Fruit fly (Drosophila melanogaster) whole organism, embryonic: ENCODE results near the gene Pdxk.

ENCODE experiments used
- CG10462 ChIP-seq: fragments of 200-800 bp; sonication (Bioruptor generic); optimal IDR thresholded peaks from 2 replicates; lab custom pipeline; 2016; ENCODE audit warnings: missing biosample characterization, missing genetic modification characterization
- CG11247 ChIP-seq: fragments of 200-800 bp; sonication (Bioruptor generic); IDR thresholded peaks from 2 replicates; pipeline ENCODE4 v1.3.6; 2022; ENCODE audit warnings: missing biosample characterization, missing genetic modification characterization
- CG11723 ChIP-seq: fragments of 200-800 bp; sonication (Bioruptor generic); optimal IDR thresholded peaks from 2 replicates; lab custom pipeline; 2017; ENCODE audit warnings: missing biosample characterization, mild to moderate bottlenecking, missing genetic modification characterization
- CG12071 ChIP-seq: fragments of 200-800 bp; sonication (Bioruptor generic); optimal IDR thresholded peaks from 3 replicates; lab custom pipeline; 2018; ENCODE audit warnings: missing biosample characterization, mild to moderate bottlenecking, missing genetic modification characterization
- CG13123 ChIP-seq: fragments of 200-800 bp; sonication (Bioruptor generic); optimal IDR thresholded peaks from 2 replicates; lab custom pipeline; 2016; ENCODE audit warnings: missing biosample characterization, missing genetic modification characterization
- CG13624 ChIP-seq: fragments of 200-800 bp; sonication (Bioruptor generic); optimal IDR thresholded peaks from 2 replicates; lab custom pipeline; 2016; ENCODE audit warnings: missing biosample characterization, missing genetic modification characterization
- CG16813 ChIP-seq: fragments of 200-800 bp; sonication (Bioruptor generic); IDR thresholded peaks from 3 replicates; pipeline ENCODE4 v1.3.6; 2022; ENCODE audit warnings: missing biosample characterization, missing genetic modification characterization; ENCODE audit not compliant: partially characterized antibody
- CG17802 ChIP-seq: fragments of 200-800 bp; sonication (Bioruptor generic); optimal IDR thresholded peaks from 2 replicates; lab custom pipeline; 2018; ENCODE audit warnings: missing biosample characterization, mild to moderate bottlenecking, missing genetic modification characterization, moderate library complexity
- CG2889 ChIP-seq: fragments of 200-800 bp; sonication (Bioruptor generic); IDR thresholded peaks from 3 replicates; pipeline ENCODE4 v1.3.6; 2022; ENCODE audit warnings: missing biosample characterization, missing genetic modification characterization
- CG31441 ChIP-seq: fragments of 200-800 bp; sonication (Bioruptor generic); IDR thresholded peaks from 2 replicates; pipeline ENCODE4 v1.3.6; 2022; ENCODE audit warnings: missing biosample characterization, missing genetic modification characterization
- CG34224 ChIP-seq: fragments of 200-800 bp; sonication (Bioruptor generic); IDR thresholded peaks from 3 replicates; pipeline ENCODE4 v1.3.6; 2022; ENCODE audit warnings: missing biosample characterization, missing genetic modification characterization; ENCODE audit not compliant: partially characterized antibody
- CG3726 ChIP-seq: fragments of 200-800 bp; sonication (Bioruptor generic); IDR thresholded peaks from 3 replicates; pipeline ENCODE4, ENCODE4 v1.3.6; 2022; ENCODE audit warnings: missing biosample characterization, missing genetic modification characterization
- CG4328 ChIP-seq: fragments of 200-800 bp; sonication (Bioruptor generic); optimal IDR thresholded peaks from 3 replicates; lab custom pipeline; 2017; ENCODE audit warnings: missing biosample characterization, missing genetic modification reagents, missing genetic modification characterization
- CG4404 ChIP-seq: fragments of 200-800 bp; sonication (Bioruptor generic); IDR thresholded peaks from 2 replicates; pipeline ENCODE4 v1.3.6; 2022; ENCODE audit warnings: missing biosample characterization, missing genetic modification characterization
- CG6683 ChIP-seq: fragments of 200-800 bp; sonication (Bioruptor generic); optimal IDR thresholded peaks from 2 replicates; lab custom pipeline; 2017; ENCODE audit warnings: missing biosample characterization, mild to moderate bottlenecking, missing genetic modification characterization, missing genetic modification reagents
- CG8388 ChIP-seq: fragments of 200-800 bp; sonication (Bioruptor generic); optimal IDR thresholded peaks from 2 replicates; lab custom pipeline; 2019; ENCODE audit warnings: missing biosample characterization, mild to moderate bottlenecking, missing genetic modification characterization, moderate library complexity
- CG9609 ChIP-seq: fragments of 200-800 bp; sonication (Bioruptor generic); optimal IDR thresholded peaks from 3 replicates; lab custom pipeline; 2016; ENCODE audit warnings: missing biosample characterization, missing genetic modification characterization
- CG9817 ChIP-seq: fragments of 200-800 bp; sonication (Bioruptor generic); optimal IDR thresholded peaks from 2 replicates; lab custom pipeline; 2018; ENCODE audit warnings: missing biosample characterization, mild to moderate bottlenecking, missing genetic modification characterization, moderate library complexity
- Doc2 ChIP-seq: fragments of 200-800 bp; sonication (Bioruptor generic); IDR thresholded peaks from 2 replicates; pipeline ENCODE4 v1.3.6; 2022; ENCODE audit warnings: missing biosample characterization, missing genetic modification characterization
- Dref ChIP-seq: fragments of 200-800 bp; sonication (Bioruptor generic); IDR thresholded peaks from 2 replicates; pipeline ENCODE4 v1.3.6; 2022; ENCODE audit warnings: missing biosample characterization, missing genetic modification characterization
- Fer2 ChIP-seq: fragments of 200-800 bp; sonication (Bioruptor generic); optimal IDR thresholded peaks from 2 replicates; lab custom pipeline; 2018; ENCODE audit warnings: missing biosample characterization, mild to moderate bottlenecking, missing genetic modification characterization, moderate library complexity
- Fer3 ChIP-seq: fragments of 200-800 bp; sonication (Bioruptor generic); optimal IDR thresholded peaks from 2 replicates; lab custom pipeline; 2018; ENCODE audit warnings: missing biosample characterization, mild to moderate bottlenecking, missing genetic modification characterization, moderate library complexity
- Hr51 ChIP-seq, 2 experiments: fragments of 200-800 bp; sonication (Bioruptor generic); optimal IDR thresholded peaks; 2 replicates in 1 of 2; 3 replicates in 1 of 2; lab custom pipeline; 2016 to 2018; ENCODE audit warnings: missing biosample characterization in 2 of 2, missing genetic modification characterization in 2 of 2, mild to moderate bottlenecking in 1 of 2, moderate library complexity in 1 of 2
- Med ChIP-seq: fragments of 200-800 bp; sonication (Bioruptor generic); peaks from one replicate; lab custom pipeline; 2016; ENCODE audit warnings: missing biosample characterization, missing genetic modification characterization, mild to moderate bottlenecking, inconsistent platforms, moderate library complexity
- Mrtf ChIP-seq: fragments of 200-800 bp; sonication (Bioruptor generic); IDR thresholded peaks from 3 replicates; pipeline ENCODE4 v1.3.6; 2022; ENCODE audit warnings: missing biosample characterization, missing genetic modification characterization
- NC2α ChIP-seq: fragments of 200-800 bp; sonication (Bioruptor generic); optimal IDR thresholded peaks from 2 replicates; lab custom pipeline; 2016; ENCODE audit warnings: missing biosample characterization, missing genetic modification characterization
- Nf-YB ChIP-seq: fragments of 200-800 bp; sonication (Bioruptor generic); optimal IDR thresholded peaks from 3 replicates; lab custom pipeline; 2019; ENCODE audit warnings: missing biosample characterization, mild to moderate bottlenecking, missing genetic modification characterization, moderate library complexity
- Ravus ChIP-seq: fragments of 200-800 bp; sonication (Bioruptor generic); IDR thresholded peaks from 2 replicates; pipeline ENCODE4 v1.3.6; 2022; ENCODE audit warnings: missing biosample characterization, missing genetic modification characterization
- Taf1 ChIP-seq: fragments of 200-800 bp; sonication (Bioruptor generic); IDR thresholded peaks from 2 replicates; pipeline ENCODE4 v1.3.6; 2022; ENCODE audit warnings: missing biosample characterization, missing genetic modification characterization
- ara ChIP-seq: fragments of 200-800 bp; sonication (Bioruptor generic); IDR thresholded peaks from 2 replicates; pipeline ENCODE4 v1.3.6; 2022; ENCODE audit warnings: missing biosample characterization, missing genetic modification characterization
- cad ChIP-seq: fragments of >200 bp; optimal IDR thresholded peaks from 2 replicates; lab custom pipeline; 2017; ENCODE audit warnings: missing biosample characterization, missing genetic modification characterization
- cas ChIP-seq: fragments of 200-800 bp; sonication (Bioruptor generic); IDR thresholded peaks from 2 replicates; pipeline ENCODE4 v1.3.6; 2022; ENCODE audit warnings: missing biosample characterization, missing genetic modification characterization
- chinmo ChIP-seq: fragments of 200-800 bp; sonication (Bioruptor generic); IDR thresholded peaks from 4 replicates; pipeline ENCODE4 v1.3.6; 2022; ENCODE audit warnings: missing biosample characterization, missing genetic modification characterization; ENCODE audit not compliant: partially characterized antibody
- dan ChIP-seq: fragments of 200-800 bp; sonication (Bioruptor generic); IDR thresholded peaks from 2 replicates; pipeline ENCODE4 v1.3.6; 2022; ENCODE audit warnings: missing biosample characterization, missing genetic modification characterization
- ewg ChIP-seq: fragments of 200-800 bp; sonication (Bioruptor generic); optimal IDR thresholded peaks from 3 replicates; lab custom pipeline; 2017; ENCODE audit warnings: mild to moderate bottlenecking, missing biosample characterization, missing genetic modification reagents, missing genetic modification characterization
- fu2 ChIP-seq: fragments of 200-800 bp; sonication (Bioruptor generic); optimal IDR thresholded peaks from 2 replicates; lab custom pipeline; 2016; ENCODE audit warnings: missing biosample characterization, missing genetic modification characterization
- kay ChIP-seq: fragments of 200-800 bp; sonication (Bioruptor generic); optimal IDR thresholded peaks from 2 replicates; lab custom pipeline; 2016; ENCODE audit warnings: missing biosample characterization, missing genetic modification characterization
- klu ChIP-seq: fragments of 200-800 bp; sonication (Bioruptor generic); IDR thresholded peaks from 2 replicates; pipeline ENCODE4 v1.3.6; 2022; ENCODE audit warnings: missing biosample characterization, missing genetic modification characterization
- lbe ChIP-seq: fragments of 200-800 bp; sonication (Bioruptor generic); optimal IDR thresholded peaks from 2 replicates; lab custom pipeline; 2016; ENCODE audit warnings: missing biosample characterization, mild to moderate bottlenecking, missing genetic modification characterization
- nerfin-2 ChIP-seq: fragments of 200-800 bp; sonication (Bioruptor generic); IDR thresholded peaks from 2 replicates; pipeline ENCODE4 v1.3.6; 2022; ENCODE audit warnings: missing biosample characterization, missing genetic modification characterization; ENCODE audit not compliant: partially characterized antibody
- odd ChIP-seq: fragments of 200-800 bp; sonication (Bioruptor generic); optimal IDR thresholded peaks from 2 replicates; lab custom pipeline; 2017; ENCODE audit warnings: missing biosample characterization, mild to moderate bottlenecking, missing genetic modification characterization
- onecut ChIP-seq: fragments of 200-800 bp; sonication (Bioruptor generic); IDR thresholded peaks from 2 replicates; pipeline ENCODE4 v1.3.6; 2022; ENCODE audit warnings: missing biosample characterization, missing genetic modification characterization
- otp ChIP-seq: fragments of 200-800 bp; sonication (Bioruptor generic); IDR thresholded peaks from 3 replicates; pipeline ENCODE4, ENCODE4 v1.3.6; 2022; ENCODE audit warnings: missing biosample characterization, missing genetic modification characterization
- ro ChIP-seq: fragments of 200-800 bp; sonication (Bioruptor generic); IDR thresholded peaks from 2 replicates; pipeline ENCODE4 v1.3.6; 2022; ENCODE audit warnings: missing biosample characterization, missing genetic modification characterization
- schlank ChIP-seq: fragments of 200-800 bp; sonication (Bioruptor generic); optimal IDR thresholded peaks from 2 replicates; lab custom pipeline; 2018; ENCODE audit warnings: missing biosample characterization, mild to moderate bottlenecking, missing genetic modification characterization
- shn ChIP-seq: fragments of 200-800 bp; sonication (Bioruptor generic); optimal IDR thresholded peaks from 3 replicates; lab custom pipeline; 2016; ENCODE audit warnings: missing biosample characterization, missing genetic modification characterization
- sug ChIP-seq: fragments of 200-800 bp; optimal IDR thresholded peaks from 2 replicates; lab custom pipeline; 2019; ENCODE audit warnings: missing biosample characterization, mild to moderate bottlenecking, missing genetic modification characterization, moderate library complexity
- ttk ChIP-seq: fragments of 200-800 bp; sonication (Bioruptor generic); IDR thresholded peaks from 2 replicates; pipeline ENCODE4 v2.1.2; 2022; ENCODE audit warnings: missing biosample characterization, missing genetic modification characterization
- tx ChIP-seq: fragments of 200-800 bp; sonication (Bioruptor generic); optimal IDR thresholded peaks from 2 replicates; lab custom pipeline; 2016; ENCODE audit warnings: missing biosample characterization, missing genetic modification characterization
- unpg ChIP-seq: fragments of 200-800 bp; sonication (Bioruptor generic); optimal IDR thresholded peaks from 3 replicates; lab custom pipeline; 2018; ENCODE audit warnings: missing biosample characterization, mild to moderate bottlenecking, missing genetic modification characterization, moderate library complexity
- z ChIP-seq: fragments of 200-800 bp; sonication (Bioruptor generic); IDR thresholded peaks from 3 replicates; pipeline ENCODE4 v1.3.6; 2022; ENCODE audit warnings: missing biosample characterization, missing genetic modification characterization

The Pdxk gene

dm6 chr3L:9366850-9367430, 6.8 kb downstream of the Pdxk start, which contains the start of the genes Klp67A and CG4452 (continued):
- TF ChIP-seq fu2 (GFP tag; lab: Kevin White, UChicago) (no peak), cad (GFP tag; lab: Kevin White, UChicago) (no peak), Fer3 (peak; percentile 5), NC2α (GFP tag; lab: Kevin White, UChicago) (no peak), nerfin-2 (peak; percentile 87), tx (GFP tag; lab: Kevin White, UChicago) (no peak), CG17802 (tag; lab: Kevin White, UChicago) (no peak), kay (GFP tag; lab: Kevin White, UChicago) (peak; percentile 39), CG12071 (no peak), CG6683 (no peak), CG11723 (peak; percentile 16), CG10462 (GFP tag; lab: Kevin White, UChicago) (no peak), lbe (GFP tag; lab: Kevin White, UChicago) (peak; percentile 47), Dref (GFP tag; lab: Robert Waterston, UW) (peak; percentile 74), CG3726 (no peak), odd (GFP tag; lab: Kevin White, UChicago) (no peak), Nf-YB (GFP tag; lab: Kevin White, UChicago) (no peak), dan (GFP tag; lab: Robert Waterston, UW) (no peak), shn (GFP tag; lab: Kevin White, UChicago) (no peak), CG9817 (tag; lab: Kevin White, UChicago) (peak; percentile 43), CG13123 (GFP tag; lab: Kevin White, UChicago) (no peak), CG2889 (GFP tag; lab: Robert Waterston, UW) (0 out of 3 replicates have a peak, but pooled peaks have one; percentile 45), chinmo (GFP tag; lab: Robert Waterston, UW) (peak; percentile 77; the same call in 1 of the 4 replicates), Fer2 (tag; lab: Kevin White, UChicago) (no peak), sug (tag; lab: Kevin White, UChicago) (peak; percentile 53), CG34224 (GFP tag; lab: Robert Waterston, UW) (peak; percentile 89), CG4328 (GFP tag; lab: Kevin White, UChicago) (no peak), onecut (no peak), CG11247 (GFP tag; lab: Robert Waterston, UW) (no peak), ewg (GFP tag; lab: Kevin White, UChicago) (peak; percentile 50), ara (no peak), cas (no peak), Med (GFP tag; lab: Kevin White, UChicago) (peak; percentile 87), CG16813 (GFP tag; lab: Robert Waterston, UW) (peak; percentile 95), otp (GFP tag; lab: Robert Waterston, UW) (no peak), Hr51 (GFP tag; optimal IDR thresholded peaks at IDR 0.05; lab: Kevin White, UChicago) (peak in 1 of 2 experiments; percentile 37), schlank (no peak), ro (GFP tag; lab: Robert Waterston, UW) (no peak), Ravus (GFP tag; lab: Robert Waterston, UW) (no peak), CG4404 (GFP tag; lab: Robert Waterston, UW) (peak; percentile 30; the same call in 1 of the 2 replicates), klu (GFP tag; lab: Robert Waterston, UW) (no peak), ttk (GFP tag; lab: Robert Waterston, UW) (no peak), CG8388 (GFP tag; lab: Kevin White, UChicago) (peak; percentile 28), Mrtf (GFP tag; lab: Robert Waterston, UW) (no peak), CG13624 (GFP tag; lab: Kevin White, UChicago) (no peak), CG9609 (GFP tag; lab: Kevin White, UChicago) (no peak), CG31441 (no peak; the same call in 1 of the 2 replicates), Taf1 (GFP tag; lab: Robert Waterston, UW) (no peak), z (no peak), unpg (GFP tag; lab: Kevin White, UChicago) (no peak), Doc2 (no peak)
